ENCODE assay signal across 2 worm cellular contexts in genomic region chrII:10933948-10934722, ce11.
TF ChIP-seq lines count a peak whose summit lies in the region.

No protein-coding gene starts in this region.

TF ChIP-seq in whole organism, L4 larva, 104 proteins besides CTCF, POLR2A, EP300 and RAD21:
- TF ChIP-seq lin-13 (GFP tag; optimal IDR thresholded peaks at IDR 0.05; lab: Kevin White, UChicago), result peak; percentile 13
- peak; percentile 25 for TF ChIP-seq F49E8.2 (tag; optimal IDR thresholded peaks at IDR 0.05; lab: Kevin White, UChicago; ENCODE audit: borderline replicate concordance)
- peak; percentile 60 for TF ChIP-seq lin-38 (GFP tag; IDR thresholded peaks at IDR 0.05; lab: Robert Waterston, UW)
- no peak for TF ChIP-seq mxl-3 (GFP tag; optimal IDR thresholded peaks at IDR 0.05; lab: Kevin White, UChicago)
- peak; percentile 19; the same call in 1 of the 2 replicates for TF ChIP-seq set-16 (GFP tag; IDR thresholded peaks at IDR 0.05; lab: Robert Waterston, UW)
- TF ChIP-seq nhr-111 (GFP tag; optimal IDR thresholded peaks at IDR 0.05; lab: Kevin White, UChicago), result no peak
- TF ChIP-seq nhr-11 (tag; optimal IDR thresholded peaks at IDR 0.05; lab: Kevin White, UChicago), result no peak
- peak in 1 of 2 experiments; percentile 20 for TF ChIP-seq unc-62 (GFP tag; optimal IDR thresholded peaks at IDR 0.05 in 1 of 2; lab: Kevin White, UChicago)
- TF ChIP-seq unc-62 (tag; optimal IDR thresholded peaks at IDR 0.05; lab: Kevin White, UChicago), result no peak
- TF ChIP-seq nhr-77 (tag; optimal IDR thresholded peaks at IDR 0.05; lab: Kevin White, UChicago), result no peak
- no peak for TF ChIP-seq fos-1 (tag; optimal IDR thresholded peaks at IDR 0.05; lab: Kevin White, UChicago)
- no peak for TF ChIP-seq duxl-1 (tag; optimal IDR thresholded peaks at IDR 0.05; lab: Kevin White, UChicago; ENCODE audit: poor library complexity)
- 0 out of 2 replicates have a peak, but pooled peaks have one; percentile 8 for TF ChIP-seq arid-1 (GFP tag; conservative IDR thresholded peaks at IDR 0.05; lab: Robert Waterston, UW)

TF ChIP-seq in whole organism, young adult, 124 proteins besides CTCF, POLR2A, EP300 and RAD21:
- TF ChIP-seq F57A8.1 (GFP tag; optimal IDR thresholded peaks at IDR 0.05; lab: Kevin White, UChicago) (no peak), tbp1 (GFP tag; optimal IDR thresholded peaks at IDR 0.05; lab: Kevin White, UChicago) (no peak), attf-6 (GFP tag; IDR thresholded peaks at IDR 0.05; lab: Robert Waterston, UW) (peak; percentile 71), fkh-3 (tag; optimal IDR thresholded peaks at IDR 0.05; lab: Kevin White, UChicago) (no peak), ZK185.1 (tag; optimal IDR thresholded peaks at IDR 0.05; lab: Kevin White, UChicago; ENCODE audit: poor library complexity, severe bottlenecking) (peak; percentile 1), zim-3 (tag; optimal IDR thresholded peaks at IDR 0.05; lab: Kevin White, UChicago) (no peak), Y79H2A.3 (GFP tag; conservative IDR thresholded peaks at IDR 0.05; lab: Robert Waterston, UW) (peak; percentile 19), Y53G8AR.9 (GFP tag; conservative IDR thresholded peaks at IDR 0.05; lab: Robert Waterston, UW) (peak; percentile 68), snpc-3.4 (tag; optimal IDR thresholded peaks at IDR 0.05; lab: Kevin White, UChicago) (no peak), F52B5.7 (tag; optimal IDR thresholded peaks at IDR 0.05; lab: Kevin White, UChicago) (peak; percentile 3), Y53F4B.3 (GFP tag; IDR thresholded peaks at IDR 0.05; lab: Robert Waterston, UW) (0 out of 2 replicates have a peak, but pooled peaks have one; percentile 9), pbrm-1 (GFP tag; IDR thresholded peaks at IDR 0.05; lab: Robert Waterston, UW) (peak; percentile 74; the same call in 1 of the 2 replicates), lin-35 (GFP tag; optimal IDR thresholded peaks at IDR 0.05; lab: Kevin White, UChicago) (no peak), xnd-1 (tag; optimal IDR thresholded peaks at IDR 0.05; lab: Kevin White, UChicago) (peak; percentile 50), lin-54 (GFP tag; optimal IDR thresholded peaks at IDR 0.05; lab: Kevin White, UChicago) (peak; percentile 22), hmg-1.2 (GFP tag; IDR thresholded peaks at IDR 0.05; lab: Robert Waterston, UW) (0 out of 2 replicates have a peak, but pooled peaks have one; percentile 3), madf-8 (GFP tag; conservative IDR thresholded peaks at IDR 0.05; lab: Robert Waterston, UW) (0 out of 2 replicates have a peak, but pooled peaks have one; percentile 3), B0336.3 (GFP tag; IDR thresholded peaks at IDR 0.05; lab: Robert Waterston, UW) (peak; percentile 54), lin-26 (GFP tag; IDR thresholded peaks at IDR 0.05; lab: Robert Waterston, UW) (peak; percentile 65; the same call in 1 of the 2 replicates), let-607 (tag; optimal IDR thresholded peaks at IDR 0.05; lab: Kevin White, UChicago) (no peak), madf-6 (GFP tag; IDR thresholded peaks at IDR 0.05; lab: Robert Waterston, UW) (peak; percentile 70), attf-5 (GFP tag; optimal IDR thresholded peaks at IDR 0.05; lab: Kevin White, UChicago) (no peak), C06A6.2 (GFP tag; conservative IDR thresholded peaks at IDR 0.05; lab: Robert Waterston, UW) (no peak), hmg-20 (GFP tag; IDR thresholded peaks at IDR 0.05; lab: Robert Waterston, UW) (no peak), rcor-1 (GFP tag; IDR thresholded peaks at IDR 0.05; lab: Robert Waterston, UW) (peak; percentile 30; the same call in 1 of the 2 replicates), snpc-1.3 (tag; optimal IDR thresholded peaks at IDR 0.05; lab: Kevin White, UChicago; ENCODE audit: insufficient read depth) (no peak), aptf-2 (GFP tag; conservative IDR thresholded peaks at IDR 0.05; lab: Robert Waterston, UW) (no peak), lsl-1 (GFP tag; optimal IDR thresholded peaks at IDR 0.05; lab: Kevin White, UChicago) (peak; percentile 26), ztf-6 (GFP tag; IDR thresholded peaks at IDR 0.05; lab: Robert Waterston, UW) (no peak), F37B4.10 (GFP tag; IDR thresholded peaks at IDR 0.05; lab: Robert Waterston, UW) (0 out of 2 replicates have a peak, but pooled peaks have one; percentile 12), dpff-1 (tag; optimal IDR thresholded peaks at IDR 0.05; lab: Kevin White, UChicago) (peak; percentile 56), Y95B8A.8 (GFP tag; IDR thresholded peaks at IDR 0.05; lab: Robert Waterston, UW) (0 out of 2 replicates have a peak, but pooled peaks have one; percentile 3), ekl-4 (GFP tag; IDR thresholded peaks at IDR 0.05; lab: Robert Waterston, UW) (peak; percentile 49; the same call in 1 of the 2 replicates), egl-18 (GFP tag; IDR thresholded peaks at IDR 0.05; lab: Robert Waterston, UW) (peak; percentile 27; the same call in 1 of the 2 replicates), F33H1.4 (GFP tag; IDR thresholded peaks at IDR 0.05; lab: Robert Waterston, UW) (peak; percentile 33), nfya-2 (GFP tag; IDR thresholded peaks at IDR 0.05; lab: Robert Waterston, UW) (no peak), ceh-58 (GFP tag; IDR thresholded peaks at IDR 0.05; lab: Robert Waterston, UW) (peak; percentile 2; the same call in 1 of the 2 replicates)

Comparison
In these comparisons a context has a peak if more than half of its experiments do, and no peak if none do; other contexts are left out.
1. Of the 7 proteins assayed by ChIP-seq in both whole organism, young adult and whole organism, L4 larva: peak only in whole organism, young adult: none; only in whole organism, L4 larva: F49E8.2; in both: none; in neither: 5; mixed calls (peak in some experiments, not most) for 1.